Fruit fly (Drosophila melanogaster): ENCODE measurements around the gene spen.

Gene spen

dm6 chr2L:160581-161452, 2.0 kb downstream of the spen start (continued):
- TF ChIP-seq nmo (GFP tag; optimal IDR thresholded peaks at IDR 0.05) (peak; percentile 6), CG12391 (tag; optimal IDR thresholded peaks at IDR 0.05) (peak; percentile 36), corto (GFP tag; optimal IDR thresholded peaks at IDR 0.05) (peak; percentile 88), CG8765 (GFP tag; IDR thresholded peaks at IDR 0.05) (no peak), CG12769 (tag; optimal IDR thresholded peaks at IDR 0.05) (peak; percentile 89), dmrt11E (tag; optimal IDR thresholded peaks at IDR 0.05) (no peak), BtbVII (GFP tag; optimal IDR thresholded peaks at IDR 0.05) (peak; percentile 43), CG34376 (GFP tag; optimal IDR thresholded peaks at IDR 0.05) (peak; percentile 75), chn (GFP tag; optimal IDR thresholded peaks at IDR 0.05) (peak; percentile 24), CG7745 (tag; optimal IDR thresholded peaks at IDR 0.05) (peak; percentile 30), gro (GFP tag; optimal IDR thresholded peaks at IDR 0.05) (peak; percentile 88), CG13624 (GFP tag; optimal IDR thresholded peaks at IDR 0.05) (no peak), dmrt99B (tag; optimal IDR thresholded peaks at IDR 0.05) (peak; percentile 22), wor (GFP tag; IDR thresholded peaks at IDR 0.05) (no peak), da (GFP tag; optimal IDR thresholded peaks at IDR 0.05) (peak; percentile 11), CG4424 (GFP tag; optimal IDR thresholded peaks at IDR 0.05) (peak; percentile 52), Max (GFP tag; optimal IDR thresholded peaks at IDR 0.05) (peak; percentile 32), B-H2 (GFP tag; optimal IDR thresholded peaks at IDR 0.05) (peak; percentile 95), Trl (optimal IDR thresholded peaks at IDR 0.05) (peak; percentile 63 to 85), Trl (GFP tag; optimal IDR thresholded peaks at IDR 0.05) (peak; percentile 12), en (GFP tag; optimal IDR thresholded peaks at IDR 0.05) (peak; percentile 19), Deaf1 (tag; optimal IDR thresholded peaks at IDR 0.05) (peak; percentile 38), CG18599 (GFP tag; optimal IDR thresholded peaks at IDR 0.05) (peak; percentile 29), CHES-1-like (GFP tag; optimal IDR thresholded peaks at IDR 0.05) (peak; percentile 45), CG7839 (tag; optimal IDR thresholded peaks at IDR 0.05) (peak; percentile 12), crc (GFP tag; optimal IDR thresholded peaks at IDR 0.05) (no peak), Hand (GFP tag; optimal IDR thresholded peaks at IDR 0.05) (peak; percentile 28), oc (tag; optimal IDR thresholded peaks at IDR 0.05) (peak; percentile 61), bcd (GFP tag; optimal IDR thresholded peaks at IDR 0.05) (peak; percentile 22), CG14014 (GFP tag; IDR thresholded peaks at IDR 0.05) (no peak), B-H1 (GFP tag; IDR thresholded peaks at IDR 0.05) (no peak), CG7987 (GFP tag; optimal IDR thresholded peaks at IDR 0.05) (peak; percentile 10), onecut (GFP tag; IDR thresholded peaks at IDR 0.05) (peak; percentile 100), lbe (GFP tag; optimal IDR thresholded peaks at IDR 0.05) (peak; percentile 89), ewg (GFP tag; optimal IDR thresholded peaks at IDR 0.05) (peak; percentile 96), sens (GFP tag) (peak; percentile 93), MTF-1 (GFP tag; optimal IDR thresholded peaks at IDR 0.05; ENCODE audit: borderline replicate concordance) (peak; percentile 54), CG13296 (GFP tag; optimal IDR thresholded peaks at IDR 0.05) (peak; percentile 44), maf-S (GFP tag; optimal IDR thresholded peaks at IDR 0.05) (no peak), HmgD (GFP tag; optimal IDR thresholded peaks at IDR 0.05) (peak; percentile 7), CG11723 (GFP tag; optimal IDR thresholded peaks at IDR 0.05) (no peak), CG6254 (GFP tag; optimal IDR thresholded peaks at IDR 0.05) (peak; percentile 85), Meics (GFP tag; optimal IDR thresholded peaks at IDR 0.05) (peak; percentile 10)
